Fruit fly (Drosophila melanogaster): ENCODE results near the gene mRpS11.

dm6 chr3R:17039993-17040807 lies 32.3 kb upstream of the mRpS11 start, which contains the start of the genes CG18213 and Trm7-32:
- TF ChIP-seq psq (optimal IDR thresholded peaks at IDR 0.05) (no peak), pan (optimal IDR thresholded peaks at IDR 0.05) (no peak), CG8478 (optimal IDR thresholded peaks at IDR 0.05) (no peak), Dll (optimal IDR thresholded peaks at IDR 0.05) (no peak), usp (GFP tag; optimal IDR thresholded peaks at IDR 0.05) (no peak), EcR (GFP tag; optimal IDR thresholded peaks at IDR 0.05) (no peak)
